Fruit fly (Drosophila melanogaster) whole organism, prepupa: ENCODE data around the gene CG31055.

Source experiments
- CG10631 ChIP-seq: fragments of 200-800 bp; sonication (Bioruptor generic); optimal IDR thresholded peaks from 2 replicates; lab custom pipeline; 2016; ENCODE audit warnings: missing biosample characterization, missing genetic modification characterization
- CG11294 ChIP-seq: fragments of 200-800 bp; sonication (Bioruptor generic); IDR thresholded peaks from 2 replicates; pipeline ENCODE4 v1.3.6; 2022; ENCODE audit warnings: missing biosample characterization, missing genetic modification characterization
- CG11762 ChIP-seq: fragments of 200-800 bp; sonication (Bioruptor generic); optimal IDR thresholded peaks from 3 replicates; lab custom pipeline; 2016; ENCODE audit warnings: missing biosample characterization, missing genetic modification characterization; ENCODE audit not compliant: insufficient read depth
- CG11902 ChIP-seq: fragments of 200-800 bp; sonication (Bioruptor generic); optimal IDR thresholded peaks from 3 replicates; lab custom pipeline; 2016; ENCODE audit warnings: missing biosample characterization, missing genetic modification characterization
- CG15336 ChIP-seq: fragments of 200-800 bp; sonication (Bioruptor generic); IDR thresholded peaks from 2 replicates; pipeline ENCODE4 v1.3.6; 2022; ENCODE audit warnings: missing biosample characterization, missing genetic modification characterization
- CG1621 ChIP-seq: fragments of 200-800 bp; sonication (Bioruptor generic); optimal IDR thresholded peaks from 3 replicates; lab custom pipeline; 2018; ENCODE audit warnings: missing biosample characterization, mild to moderate bottlenecking, missing genetic modification characterization
- CG16779 ChIP-seq: fragments of 200-800 bp; sonication (Bioruptor generic); optimal IDR thresholded peaks from 3 replicates; lab custom pipeline; 2017; ENCODE audit warnings: missing biosample characterization, mild to moderate bottlenecking, missing genetic modification characterization
- CG3032 ChIP-seq: fragments of 200-800 bp; optimal IDR thresholded peaks from 2 replicates; lab custom pipeline; 2019; ENCODE audit warnings: missing biosample characterization, mild to moderate bottlenecking, missing genetic modification characterization, moderate library complexity
- CG31627 ChIP-seq: fragments of 200-800 bp; sonication (Bioruptor generic); optimal IDR thresholded peaks from 3 replicates; lab custom pipeline; 2016; ENCODE audit warnings: missing biosample characterization, missing genetic modification characterization
- CG32006 ChIP-seq: fragments of 200-800 bp; sonication (Bioruptor generic); optimal IDR thresholded peaks from 3 replicates; lab custom pipeline; 2017; ENCODE audit warnings: missing biosample characterization, mild to moderate bottlenecking, missing genetic modification characterization
- CG34406 ChIP-seq: fragments of 200-800 bp; sonication (Bioruptor generic); optimal IDR thresholded peaks from 3 replicates; lab custom pipeline; 2016; ENCODE audit warnings: missing biosample characterization, missing genetic modification characterization
- CG3919 ChIP-seq: fragments of 200-800 bp; sonication (Bioruptor generic); optimal IDR thresholded peaks from 3 replicates; lab custom pipeline; 2016; ENCODE audit warnings: missing biosample characterization, missing genetic modification characterization
- CG4318 ChIP-seq: fragments of 200-800 bp; sonication (Bioruptor generic); optimal IDR thresholded peaks from 3 replicates; lab custom pipeline; 2017; ENCODE audit warnings: missing biosample characterization, mild to moderate bottlenecking, missing genetic modification characterization
- CG6163 ChIP-seq: fragments of 200-800 bp; sonication (Bioruptor generic); IDR thresholded peaks from 3 replicates; pipeline ENCODE4 v1.3.6; 2022; ENCODE audit warnings: missing biosample characterization, missing genetic modification characterization
- CG6808 ChIP-seq: fragments of 200-800 bp; sonication (Bioruptor generic); optimal IDR thresholded peaks from 3 replicates; lab custom pipeline; 2017; ENCODE audit warnings: missing biosample characterization, missing genetic modification characterization, mild to moderate bottlenecking, moderate library complexity, missing genetic modification reagents
- CG6854 ChIP-seq: fragments of 200-800 bp; sonication (Bioruptor generic); optimal IDR thresholded peaks from 2 replicates; lab custom pipeline; 2017; ENCODE audit warnings: missing biosample characterization, mild to moderate bottlenecking, missing genetic modification characterization
- CG7368 ChIP-seq: fragments of 200-800 bp; sonication (Bioruptor generic); optimal IDR thresholded peaks from 3 replicates; lab custom pipeline; 2016; ENCODE audit warnings: missing biosample characterization, missing genetic modification characterization
- CG8119 ChIP-seq: fragments of 200-800 bp; sonication (Bioruptor generic); IDR thresholded peaks from 3 replicates; pipeline ENCODE4 v1.3.6; 2022; ENCODE audit warnings: missing biosample characterization, missing genetic modification characterization
- CG8319 ChIP-seq: fragments of 200-800 bp; sonication (Bioruptor generic); optimal IDR thresholded peaks from 3 replicates; lab custom pipeline; 2016; ENCODE audit warnings: missing biosample characterization, missing genetic modification characterization
- CG8632 ChIP-seq: fragments of 200-800 bp; sonication (Bioruptor generic); optimal IDR thresholded peaks from 3 replicates; lab custom pipeline; 2016; ENCODE audit warnings: missing biosample characterization, missing genetic modification characterization
- CG9139 ChIP-seq: fragments of 200-800 bp; sonication (Bioruptor generic); optimal IDR thresholded peaks from 3 replicates; lab custom pipeline; 2017; ENCODE audit warnings: missing biosample characterization, mild to moderate bottlenecking, missing genetic modification characterization
- Eip75B ChIP-seq: fragments of 200-800 bp; sonication (Bioruptor generic); optimal IDR thresholded peaks from 3 replicates; lab custom pipeline; 2016; ENCODE audit warnings: missing biosample characterization, missing genetic modification characterization
- Eip78C ChIP-seq: fragments of 200-800 bp; sonication (Bioruptor generic); peaks from one replicate; lab custom pipeline; 2016; ENCODE audit warnings: missing biosample characterization, missing genetic modification characterization
- Eip93F ChIP-seq: fragments of 200-800 bp; sonication (Bioruptor generic); optimal IDR thresholded peaks from 2 replicates; lab custom pipeline; 2016; ENCODE audit warnings: missing biosample characterization, mild to moderate bottlenecking, missing genetic modification characterization
- Ets21C ChIP-seq: fragments of 200-800 bp; sonication (Bioruptor generic); optimal IDR thresholded peaks from 3 replicates; lab custom pipeline; 2016; ENCODE audit warnings: missing biosample characterization, missing genetic modification characterization
- Ets96B ChIP-seq: fragments of 200-800 bp; optimal IDR thresholded peaks from 2 replicates; lab custom pipeline; 2019; ENCODE audit warnings: missing biosample characterization, mild to moderate bottlenecking, missing genetic modification characterization, moderate library complexity
- Gug ChIP-seq: fragments of 200-800 bp; sonication (Bioruptor generic); IDR thresholded peaks from 2 replicates; pipeline ENCODE4 v1.3.6; 2022; ENCODE audit warnings: missing biosample characterization, missing genetic modification characterization
- Hr38 ChIP-seq: sonication (Bioruptor generic); optimal IDR thresholded peaks from 2 replicates; lab custom pipeline; 2016; ENCODE audit warnings: missing biosample characterization, missing genetic modification characterization
- Hr39 ChIP-seq: fragments of 200-800 bp; sonication (Bioruptor generic); optimal IDR thresholded peaks from 2 replicates; lab custom pipeline; 2016; ENCODE audit warnings: missing biosample characterization, missing genetic modification characterization
- Lpt ChIP-seq: fragments of 200-800 bp; sonication (Bioruptor generic); optimal IDR thresholded peaks from 3 replicates; lab custom pipeline; 2016; ENCODE audit warnings: missing biosample characterization, missing genetic modification characterization
- Met ChIP-seq: fragments of 200-800 bp; sonication (Bioruptor generic); optimal IDR thresholded peaks from 3 replicates; lab custom pipeline; 2016; ENCODE audit warnings: missing biosample characterization, missing genetic modification characterization
- OdsH ChIP-seq: fragments of 200-800 bp; sonication (Bioruptor generic); optimal IDR thresholded peaks from 3 replicates; lab custom pipeline; 2016; ENCODE audit warnings: missing biosample characterization, missing genetic modification characterization
- Smox ChIP-seq: fragments of 200-800 bp; sonication (Bioruptor generic); optimal IDR thresholded peaks from 3 replicates; lab custom pipeline; 2016; ENCODE audit warnings: missing biosample characterization, missing genetic modification characterization
- Sox102F ChIP-seq: fragments of 200-800 bp; sonication (Bioruptor generic); optimal IDR thresholded peaks from 2 replicates; lab custom pipeline; 2016; ENCODE audit warnings: missing biosample characterization, mild to moderate bottlenecking, missing genetic modification characterization
- Sox14 ChIP-seq: fragments of 200-800 bp; sonication (Bioruptor generic); optimal IDR thresholded peaks from 3 replicates; lab custom pipeline; 2016; ENCODE audit warnings: missing biosample characterization, missing genetic modification characterization
- achi ChIP-seq: fragments of 200-800 bp; sonication (Bioruptor generic); optimal IDR thresholded peaks from 3 replicates; lab custom pipeline; 2016; ENCODE audit warnings: missing biosample characterization, missing genetic modification characterization
- cyc ChIP-seq: fragments of 200-800 bp; sonication (Bioruptor generic); optimal IDR thresholded peaks from 3 replicates; lab custom pipeline; 2016; ENCODE audit warnings: missing biosample characterization, missing genetic modification characterization
- dac ChIP-seq: fragments of 200-800 bp; sonication (Bioruptor generic); optimal IDR thresholded peaks from 2 replicates; lab custom pipeline; 2017; ENCODE audit warnings: missing biosample characterization, mild to moderate bottlenecking, missing genetic modification characterization
- dsx ChIP-seq: fragments of 200-800 bp; optimal IDR thresholded peaks from 3 replicates; lab custom pipeline; 2019; ENCODE audit warnings: missing biosample characterization, mild to moderate bottlenecking, missing genetic modification characterization, moderate library complexity; ENCODE audit not compliant: poor library complexity, severe bottlenecking
- eg ChIP-seq: fragments of 200-800 bp; sonication (Bioruptor generic); IDR thresholded peaks from 3 replicates; pipeline ENCODE4 v1.3.6; 2022; ENCODE audit warnings: missing biosample characterization, missing genetic modification characterization
- esn ChIP-seq: fragments of 200-800 bp; sonication (Bioruptor generic); optimal IDR thresholded peaks from 2 replicates; lab custom pipeline; 2016; ENCODE audit warnings: missing biosample characterization, mild to moderate bottlenecking, missing genetic modification characterization, moderate library complexity
- fd59A ChIP-seq: fragments of 200-800 bp; sonication (Bioruptor generic); optimal IDR thresholded peaks from 2 replicates; lab custom pipeline; 2017; ENCODE audit warnings: missing biosample characterization, mild to moderate bottlenecking, missing genetic modification characterization, missing genetic modification reagents
- fkh ChIP-seq: fragments of 200-800 bp; sonication (Bioruptor generic); optimal IDR thresholded peaks from 3 replicates; lab custom pipeline; 2017; ENCODE audit warnings: missing biosample characterization, mild to moderate bottlenecking, missing genetic modification characterization, moderate library complexity
- lz ChIP-seq: fragments of 200-800 bp; sonication (Bioruptor generic); optimal IDR thresholded peaks from 3 replicates; lab custom pipeline; 2016; ENCODE audit warnings: missing biosample characterization, missing genetic modification characterization
- net ChIP-seq: fragments of 200-800 bp; sonication (Bioruptor generic); optimal IDR thresholded peaks from 3 replicates; lab custom pipeline; 2016; ENCODE audit warnings: missing biosample characterization, missing genetic modification characterization
- pdm3 ChIP-seq: fragments of 200-800 bp; sonication (Bioruptor generic); optimal IDR thresholded peaks from 3 replicates; lab custom pipeline; 2016; ENCODE audit warnings: missing biosample characterization, missing genetic modification characterization
- salr ChIP-seq, 2 experiments: fragments of 200-800 bp; sonication (Bioruptor generic); optimal IDR thresholded peaks; 3 replicates each; lab custom pipeline; 2016 to 2018; ENCODE audit warnings: missing biosample characterization in 2 of 2, missing genetic modification characterization in 2 of 2, mild to moderate bottlenecking in 1 of 2
- spab ChIP-seq: fragments of 200-800 bp; sonication (Bioruptor generic); optimal IDR thresholded peaks from 2 replicates; lab custom pipeline; 2017; ENCODE audit warnings: missing biosample characterization, mild to moderate bottlenecking, missing genetic modification characterization, missing genetic modification reagents
- ss ChIP-seq, 2 experiments: fragments of 200-800 bp; sonication (Bioruptor generic); optimal IDR thresholded peaks; 2 replicates in 1 of 2; 3 replicates in 1 of 2; lab custom pipeline; 2017 to 2018; ENCODE audit warnings: mild to moderate bottlenecking in 2 of 2, missing biosample characterization in 2 of 2, missing genetic modification characterization in 2 of 2, moderate library complexity in 1 of 2
- svp ChIP-seq: fragments of 200-800 bp; sonication (Bioruptor generic); peaks from one replicate; lab custom pipeline; 2016; ENCODE audit warnings: missing biosample characterization, missing genetic modification characterization
- topi ChIP-seq: fragments of 200-800 bp; sonication (Bioruptor generic); optimal IDR thresholded peaks from 3 replicates; lab custom pipeline; 2016; ENCODE audit warnings: missing biosample characterization, missing genetic modification characterization
- vri ChIP-seq: fragments of 200-800 bp; sonication (Bioruptor generic); optimal IDR thresholded peaks from 3 replicates; lab custom pipeline; 2016; ENCODE audit warnings: missing biosample characterization, mild to moderate bottlenecking, missing genetic modification characterization

CG31055 gene

DNA sequence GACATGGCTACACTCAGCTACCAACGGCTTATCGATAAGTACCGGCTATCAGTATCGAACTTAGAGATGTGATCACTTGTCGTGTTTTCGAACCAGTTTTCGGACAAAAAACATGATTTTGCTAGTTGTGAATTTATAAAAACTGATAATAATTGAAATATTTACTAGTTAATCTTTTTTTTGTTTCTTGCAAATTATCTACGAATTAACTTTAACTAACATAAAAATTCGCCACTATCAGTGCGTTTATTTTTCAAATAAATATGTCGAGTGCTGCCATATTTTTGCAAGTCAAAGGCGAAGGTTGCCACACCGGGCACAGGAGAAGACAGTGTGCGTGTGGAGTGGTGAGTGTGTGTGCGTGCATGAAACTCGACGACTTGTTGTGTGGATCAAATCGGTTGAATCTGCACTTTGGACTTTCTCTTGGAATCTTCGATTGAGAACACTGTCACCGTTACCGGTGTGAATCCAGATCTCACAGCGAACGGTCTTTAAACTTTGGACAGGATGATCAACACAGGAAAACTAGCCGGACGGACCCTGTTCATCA is 10.7 kb downstream of the CG31055 start, which contains the start of gene Hsdl2:
Hsdl2 (plus strand) TSS at position 349 of the 553 bp plus-strand sequence.
- TF ChIP-seq Gug (GFP tag; lab: Robert Waterston, UW) = no peak
- TF ChIP-seq dac (GFP tag; lab: Kevin White, UChicago) = peak; percentile 41
- TF ChIP-seq CG8632 (GFP tag; lab: Kevin White, UChicago) = no peak
- TF ChIP-seq CG6854 (GFP tag; lab: Kevin White, UChicago) = peak; percentile 98
- TF ChIP-seq CG34406 = no peak
- TF ChIP-seq CG15336 (GFP tag; lab: Robert Waterston, UW) = peak; percentile 69; the same call in 1 of the 2 replicates
- peak; percentile 80 for TF ChIP-seq CG1621 (tag; lab: Kevin White, UChicago)
- TF ChIP-seq fkh (GFP tag; lab: Kevin White, UChicago) = no peak
- peak; percentile 95 for TF ChIP-seq CG9139 (GFP tag; lab: Kevin White, UChicago)
- TF ChIP-seq CG31627 (GFP tag; lab: Kevin White, UChicago) = peak; percentile 36
- peak; percentile 67 for TF ChIP-seq Ets96B (tag; lab: Kevin White, UChicago)
- TF ChIP-seq Met (GFP tag; lab: Kevin White, UChicago) = peak; percentile 40
- peak; percentile 56; the same call in 2 of the 3 replicates for TF ChIP-seq CG6163 (GFP tag; lab: Robert Waterston, UW)
- peak; percentile 64 for TF ChIP-seq topi (GFP tag; lab: Kevin White, UChicago)
- peak; percentile 73 for TF ChIP-seq CG11762 (GFP tag; lab: Kevin White, UChicago)
- TF ChIP-seq svp (GFP tag; lab: Kevin White, UChicago) = peak; percentile 98
- peak; percentile 92 for TF ChIP-seq CG16779 (tag; lab: Kevin White, UChicago)
- peak; percentile 56 for TF ChIP-seq pdm3
- no peak for TF ChIP-seq CG10631 (GFP tag; lab: Kevin White, UChicago)
- TF ChIP-seq net (GFP tag; lab: Kevin White, UChicago) = peak; percentile 81
- TF ChIP-seq CG8119 = peak; percentile 76
- no peak for TF ChIP-seq vri (GFP tag; lab: Kevin White, UChicago)
- peak; percentile 87 for TF ChIP-seq CG3919 (GFP tag; lab: Kevin White, UChicago)
- TF ChIP-seq ss (GFP tag; optimal IDR thresholded peaks at IDR 0.05; lab: Kevin White, UChicago) = peak; percentile 94 to 97
- TF ChIP-seq spab (GFP tag; lab: Kevin White, UChicago) = peak; percentile 86
- TF ChIP-seq CG11902 (GFP tag; lab: Kevin White, UChicago) = no peak
- peak; percentile 50 for TF ChIP-seq Sox14 (GFP tag; lab: Kevin White, UChicago)
- peak; percentile 55 for TF ChIP-seq Ets21C (GFP tag; lab: Kevin White, UChicago)
- no peak for TF ChIP-seq fd59A (GFP tag; lab: Kevin White, UChicago)
- TF ChIP-seq Hr38 = no peak
- TF ChIP-seq OdsH (GFP tag; lab: Kevin White, UChicago) = no peak
- peak; percentile 64 to 76 for TF ChIP-seq salr (GFP tag; optimal IDR thresholded peaks at IDR 0.05; lab: Kevin White, UChicago)
- TF ChIP-seq Lpt (GFP tag; lab: Kevin White, UChicago) = peak; percentile 79
- TF ChIP-seq CG4318 = no peak
- no peak for TF ChIP-seq CG11294 (GFP tag; lab: Robert Waterston, UW)
- no peak for TF ChIP-seq Eip78C (GFP tag; lab: Kevin White, UChicago)
- peak; percentile 48 for TF ChIP-seq Sox102F
- TF ChIP-seq eg (GFP tag; lab: Robert Waterston, UW) = peak; percentile 78
- no peak for TF ChIP-seq esn (GFP tag; lab: Kevin White, UChicago)
- TF ChIP-seq Eip75B (GFP tag; lab: Kevin White, UChicago) = peak; percentile 53
- peak; percentile 27 for TF ChIP-seq Hr39 (GFP tag; lab: Kevin White, UChicago)
- peak; percentile 93 for TF ChIP-seq CG6808 (GFP tag; lab: Kevin White, UChicago)
- TF ChIP-seq Eip93F (GFP tag; lab: Kevin White, UChicago) = peak; percentile 26
- TF ChIP-seq CG7368 (GFP tag; lab: Kevin White, UChicago) = peak; percentile 79
- TF ChIP-seq cyc (GFP tag; lab: Kevin White, UChicago) = peak; percentile 51
- peak; percentile 56 for TF ChIP-seq CG32006 (GFP tag; lab: Kevin White, UChicago)
- no peak for TF ChIP-seq CG3032 (tag; lab: Kevin White, UChicago)
- peak; percentile 63 for TF ChIP-seq achi (GFP tag; lab: Kevin White, UChicago)
- TF ChIP-seq CG8319 (GFP tag; lab: Kevin White, UChicago) = peak; percentile 68
- peak; percentile 44 for TF ChIP-seq Smox
- TF ChIP-seq lz (GFP tag; lab: Kevin White, UChicago) = peak; percentile 38
- peak; percentile 59 for TF ChIP-seq dsx
